Worm (Caenorhabditis elegans) whole organism, young adult: ENCODE measurements around the gene T23F11.4.

Experiments used
- ama-1 ChIP-seq, 3 experiments: fragments of 150-350 bp in 1 of 3; sonication (generic microtip) in 2 of 3; optimal IDR thresholded peaks; 2 replicates each; lab custom pipeline; 2014 to 2018; ENCODE audit warnings: missing biosample characterization in 2 of 3, missing genetic modification characterization in 2 of 3, missing genetic modification reagents in 2 of 3
- ceh-27 ChIP-seq: fragments of 200-800 bp; sonication (Bioruptor generic); optimal IDR thresholded peaks from 2 replicates; lab custom pipeline; 2018; ENCODE audit warnings: mild to moderate bottlenecking, missing genetic modification characterization, moderate library complexity, missing compliant biosample characterization
- dpl-1 ChIP-seq: fragments of 150-350 bp; optimal IDR thresholded peaks from 2 replicates; lab custom pipeline; 2014; ENCODE audit warnings: missing biosample characterization, missing genetic modification reagents, missing genetic modification characterization
- him-1 ChIP-seq: sonication (generic microtip); optimal IDR thresholded peaks from 2 replicates; lab custom pipeline; 2016; ENCODE audit warnings: missing genotype, missing genetic modification reagents, missing genetic modification characterization, missing compliant biosample characterization
- hlh-12 ChIP-seq: sonication (generic microtip); optimal IDR thresholded peaks from 2 replicates; lab custom pipeline; 2016; ENCODE audit warnings: missing genetic modification characterization, missing compliant biosample characterization
- nhr-90 ChIP-seq: sonication (generic microtip); optimal IDR thresholded peaks from 2 replicates; lab custom pipeline; 2016; ENCODE audit warnings: missing genotype, mild to moderate bottlenecking, missing genetic modification characterization, missing compliant biosample characterization
- sea-2 ChIP-seq: fragments of 200-800 bp; sonication (Bioruptor generic); IDR thresholded peaks from 2 replicates; pipeline ENCODE4 v1.3.6; 2022; ENCODE audit warnings: missing genetic modification characterization, missing compliant biosample characterization
- snpc-4 ChIP-seq, 5 experiments: fragments of 150-350 bp in 1 of 5; sonication (generic microtip) in 4 of 5; optimal IDR thresholded peaks; 2 replicates each; lab custom pipeline; 2014 to 2018; ENCODE audit warnings: missing genetic modification characterization in 5 of 5, missing biosample characterization in 3 of 5, antibody characterized with exemption in 2 of 5, mild to moderate bottlenecking in 2 of 5, missing compliant biosample characterization in 2 of 5, missing genotype in 2 of 5, moderate library complexity in 2 of 5, missing genetic modification reagents in 1 of 5
- unc-62 ChIP-seq: fragments of 150-350 bp; optimal IDR thresholded peaks from 2 replicates; lab custom pipeline; 2014; ENCODE audit warnings: missing biosample characterization, missing genetic modification reagents, missing genetic modification characterization

DNA sequence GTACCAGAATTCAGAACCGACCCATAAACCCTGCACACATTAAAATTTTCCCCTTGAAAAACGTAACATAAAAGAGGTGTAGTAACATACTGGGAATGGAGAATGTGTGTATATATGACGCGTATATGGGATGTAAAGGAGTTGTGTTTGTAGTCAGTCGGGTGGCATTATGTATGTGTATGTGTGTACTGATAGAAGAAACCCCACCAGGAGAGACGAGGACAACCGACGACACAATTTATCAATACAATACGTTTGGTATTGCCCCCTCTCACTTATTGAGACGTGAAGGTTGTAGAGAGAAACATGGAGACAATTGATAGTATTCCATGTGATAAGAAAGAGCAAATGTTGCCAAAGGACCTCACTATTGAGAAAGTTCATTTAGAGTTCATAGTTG, 2.9 kb upstream of the T23F11.4 start:
- no peak for TF ChIP-seq him-1 (tag; lab: Kevin White, UChicago)
- no peak for TF ChIP-seq dpl-1 (GFP tag; lab: Kevin White, UChicago)
- no peak for TF ChIP-seq ama-1 (optimal IDR thresholded peaks at IDR 0.05; lab: Kevin White, UChicago)
- TF ChIP-seq ama-1 (GFP tag; optimal IDR thresholded peaks at IDR 0.05; lab: Kevin White, UChicago) = no peak
- TF ChIP-seq nhr-90 (tag; lab: Kevin White, UChicago) = no peak
- TF ChIP-seq ceh-27 (GFP tag; lab: Kevin White, UChicago) = no peak
- TF ChIP-seq unc-62 (GFP tag; lab: Kevin White, UChicago) = no peak
- TF ChIP-seq hlh-12 (tag; lab: Kevin White, UChicago) = no peak
- no peak for TF ChIP-seq sea-2 (GFP tag; lab: Robert Waterston, UW)
- TF ChIP-seq snpc-4 (GFP tag; optimal IDR thresholded peaks at IDR 0.05; lab: Kevin White, UChicago) = no peak
- no peak for TF ChIP-seq snpc-4 (tag; optimal IDR thresholded peaks at IDR 0.05; lab: Kevin White, UChicago)
